Fruit fly (Drosophila melanogaster) whole organism, embryonic: ENCODE data around the gene CG5188.

Experiments used
- Atf-2 ChIP-seq: fragments of 200-800 bp; sonication (Bioruptor generic); optimal IDR thresholded peaks from 2 replicates; lab custom pipeline; 2016; ENCODE audit warnings: missing biosample characterization, missing genetic modification characterization
- C15 ChIP-seq: fragments of 200-800 bp; sonication (Bioruptor generic); IDR thresholded peaks from 3 replicates; pipeline ENCODE4 v1.3.6; 2022; ENCODE audit warnings: missing biosample characterization, missing genetic modification characterization
- CG16779 ChIP-seq: fragments of 200-800 bp; sonication (Bioruptor generic); IDR thresholded peaks from 2 replicates; pipeline ENCODE4 v1.3.6; 2022; ENCODE audit warnings: missing biosample characterization, missing genetic modification characterization
- CG18262 ChIP-seq: fragments of 200-800 bp; optimal IDR thresholded peaks from 3 replicates; lab custom pipeline; 2019; ENCODE audit warnings: missing biosample characterization, mild to moderate bottlenecking, missing genetic modification characterization, moderate library complexity
- CG18619 ChIP-seq: fragments of 200-800 bp; sonication (Bioruptor generic); optimal IDR thresholded peaks from 3 replicates; lab custom pipeline; 2017; ENCODE audit warnings: missing biosample characterization, mild to moderate bottlenecking, missing genetic modification characterization
- CG2712 ChIP-seq: fragments of 200-800 bp; optimal IDR thresholded peaks from 3 replicates; lab custom pipeline; 2019; ENCODE audit warnings: missing biosample characterization, mild to moderate bottlenecking, missing genetic modification characterization, moderate library complexity
- CG32772 ChIP-seq: fragments of 200-800 bp; sonication (Bioruptor generic); IDR thresholded peaks from 2 replicates; pipeline ENCODE4 v1.3.6; 2022; ENCODE audit warnings: missing biosample characterization, missing genetic modification characterization
- CG33557 ChIP-seq: fragments of 200-800 bp; sonication (Bioruptor generic); optimal IDR thresholded peaks from 2 replicates; lab custom pipeline; 2019; ENCODE audit warnings: missing biosample characterization, mild to moderate bottlenecking, missing genetic modification characterization, moderate library complexity
- CG7556 ChIP-seq: fragments of 200-800 bp; sonication (Bioruptor generic); optimal IDR thresholded peaks from 2 replicates; lab custom pipeline; 2017; ENCODE audit warnings: missing biosample characterization, mild to moderate bottlenecking, missing genetic modification characterization
- CG7987 ChIP-seq: fragments of 200-800 bp; sonication (Bioruptor generic); optimal IDR thresholded peaks from 2 replicates; lab custom pipeline; 2018; ENCODE audit warnings: missing biosample characterization, mild to moderate bottlenecking, missing genetic modification characterization, moderate library complexity
- CG8388 ChIP-seq: fragments of 200-800 bp; sonication (Bioruptor generic); optimal IDR thresholded peaks from 2 replicates; lab custom pipeline; 2019; ENCODE audit warnings: missing biosample characterization, mild to moderate bottlenecking, missing genetic modification characterization, moderate library complexity
- Chrac-16 ChIP-seq: fragments of 200-800 bp; sonication (Bioruptor generic); optimal IDR thresholded peaks from 3 replicates; lab custom pipeline; 2016; ENCODE audit warnings: missing biosample characterization, missing genetic modification characterization
- D ChIP-seq, 2 experiments: fragments of 200-800 bp in 1 of 2; fragments of >200 bp in 1 of 2; sonication (Bioruptor generic) in 1 of 2; optimal IDR thresholded peaks; 2 replicates in 1 of 2; 3 replicates in 1 of 2; lab custom pipeline; 2017; ENCODE audit warnings: mild to moderate bottlenecking in 1 of 2, missing biosample characterization in 1 of 2, missing genetic modification characterization in 1 of 2, missing genetic modification reagents in 1 of 2
- Dek ChIP-seq: fragments of 200-800 bp; sonication (Bioruptor generic); optimal IDR thresholded peaks from 3 replicates; lab custom pipeline; 2019; ENCODE audit warnings: missing biosample characterization, mild to moderate bottlenecking, missing genetic modification characterization, moderate library complexity
- Elba2 ChIP-seq: fragments of 200-800 bp; sonication (Bioruptor generic); optimal IDR thresholded peaks from 3 replicates; lab custom pipeline; 2016; ENCODE audit warnings: missing biosample characterization, missing genetic modification characterization
- HmgZ ChIP-seq: fragments of 200-800 bp; sonication (Bioruptor generic); optimal IDR thresholded peaks from 2 replicates; lab custom pipeline; 2018; ENCODE audit warnings: missing biosample characterization, mild to moderate bottlenecking, missing genetic modification characterization
- Hr51 ChIP-seq, 2 experiments: fragments of 200-800 bp; sonication (Bioruptor generic); optimal IDR thresholded peaks; 2 replicates in 1 of 2; 3 replicates in 1 of 2; lab custom pipeline; 2016 to 2018; ENCODE audit warnings: missing biosample characterization in 2 of 2, missing genetic modification characterization in 2 of 2, mild to moderate bottlenecking in 1 of 2, moderate library complexity in 1 of 2
- Lpt ChIP-seq: fragments of >200 bp; optimal IDR thresholded peaks from 2 replicates; lab custom pipeline; 2018; ENCODE audit warnings: missing biosample characterization, missing genetic modification characterization
- Nf-YC ChIP-seq: fragments of 200-800 bp; optimal IDR thresholded peaks from 3 replicates; lab custom pipeline; 2019; ENCODE audit warnings: missing biosample characterization, mild to moderate bottlenecking, missing genetic modification characterization, moderate library complexity
- NfI ChIP-seq: fragments of 200-800 bp; sonication (Bioruptor generic); optimal IDR thresholded peaks from 3 replicates; lab custom pipeline; 2018; ENCODE audit warnings: missing biosample characterization, mild to moderate bottlenecking, missing genetic modification characterization, moderate library complexity
- Rx ChIP-seq: fragments of 200-800 bp; sonication (Bioruptor generic); IDR thresholded peaks from 2 replicates; pipeline ENCODE4 v1.3.6; 2022; ENCODE audit warnings: missing biosample characterization, missing genetic modification characterization
- Sox100B ChIP-seq: fragments of 200-800 bp; sonication (Bioruptor generic); optimal IDR thresholded peaks from 3 replicates; lab custom pipeline; 2018; ENCODE audit warnings: missing biosample characterization, mild to moderate bottlenecking, missing genetic modification characterization
- Spps ChIP-seq: fragments of 200-800 bp; sonication (Bioruptor generic); optimal IDR thresholded peaks from 2 replicates; lab custom pipeline; 2018; ENCODE audit warnings: missing biosample characterization, mild to moderate bottlenecking, missing genetic modification characterization
- TFAM ChIP-seq: fragments of 200-800 bp; sonication (Bioruptor generic); optimal IDR thresholded peaks from 2 replicates; lab custom pipeline; 2017; ENCODE audit warnings: missing biosample characterization, missing genetic modification characterization, inconsistent platforms
- YL-1 ChIP-seq: fragments of 200-800 bp; sonication (Bioruptor generic); optimal IDR thresholded peaks from 3 replicates; lab custom pipeline; 2017; ENCODE audit warnings: missing biosample characterization, mild to moderate bottlenecking, missing genetic modification characterization
- chif ChIP-seq, 2 experiments: fragments of 200-800 bp; sonication (Bioruptor generic); optimal IDR thresholded peaks; 3 replicates each; lab custom pipeline; 2016; ENCODE audit warnings: missing biosample characterization in 2 of 2, missing genetic modification characterization in 2 of 2
- corto ChIP-seq: fragments of 200-800 bp; sonication (Bioruptor generic); optimal IDR thresholded peaks from 2 replicates; lab custom pipeline; 2016; ENCODE audit warnings: missing biosample characterization, mild to moderate bottlenecking, missing genetic modification characterization, moderate library complexity
- disco-r ChIP-seq: fragments of 200-800 bp; sonication (Bioruptor generic); optimal IDR thresholded peaks from 2 replicates; lab custom pipeline; 2016; ENCODE audit warnings: missing biosample characterization, missing genetic modification characterization
- dmrt99B ChIP-seq: fragments of 200-800 bp; sonication (Bioruptor generic); optimal IDR thresholded peaks from 2 replicates; lab custom pipeline; 2018; ENCODE audit warnings: missing biosample characterization, mild to moderate bottlenecking, missing genetic modification characterization, moderate library complexity
- ems ChIP-seq: fragments of 200-800 bp; sonication (Bioruptor generic); optimal IDR thresholded peaks from 3 replicates; lab custom pipeline; 2016; ENCODE audit warnings: missing biosample characterization, missing genetic modification characterization
- ewg ChIP-seq: fragments of 200-800 bp; sonication (Bioruptor generic); optimal IDR thresholded peaks from 3 replicates; lab custom pipeline; 2017; ENCODE audit warnings: mild to moderate bottlenecking, missing biosample characterization, missing genetic modification reagents, missing genetic modification characterization
- gem ChIP-seq: fragments of 200-800 bp; sonication (Bioruptor generic); optimal IDR thresholded peaks from 2 replicates; lab custom pipeline; 2019; ENCODE audit warnings: missing biosample characterization, mild to moderate bottlenecking, missing genetic modification characterization, moderate library complexity
- grn ChIP-seq: fragments of 200-800 bp; sonication (Bioruptor generic); optimal IDR thresholded peaks from 3 replicates; lab custom pipeline; 2017; ENCODE audit warnings: missing biosample characterization, missing genetic modification characterization
- gro ChIP-seq: fragments of 200-800 bp; sonication (Bioruptor generic); optimal IDR thresholded peaks from 2 replicates; lab custom pipeline; 2016; ENCODE audit warnings: missing biosample characterization, missing genetic modification characterization
- gsb-n ChIP-seq: fragments of 200-800 bp; sonication (Bioruptor generic); optimal IDR thresholded peaks from 3 replicates; lab custom pipeline; 2018; ENCODE audit warnings: missing biosample characterization, mild to moderate bottlenecking, missing genetic modification characterization
- hbn ChIP-seq: fragments of 200-800 bp; sonication (Bioruptor generic); IDR thresholded peaks from 2 replicates; pipeline ENCODE4 v1.3.6; 2022; ENCODE audit warnings: missing biosample characterization, missing genetic modification characterization; ENCODE audit not compliant: partially characterized antibody
- hkb ChIP-seq, 2 experiments: fragments of 200-800 bp in 1 of 2; fragments of >200 bp in 1 of 2; sonication (Bioruptor generic) in 1 of 2; IDR thresholded peaks in 1 of 2; optimal IDR thresholded peaks in 1 of 2; 2 replicates each; pipeline versions ENCODE4 v1.3.6 to Lab custom; 2017 to 2022; ENCODE audit warnings: missing biosample characterization in 1 of 2, missing genetic modification characterization in 1 of 2
- jumu ChIP-seq: fragments of 200-800 bp; sonication (Bioruptor generic); optimal IDR thresholded peaks from 3 replicates; lab custom pipeline; 2016; ENCODE audit warnings: missing biosample characterization, missing genetic modification characterization
- klu ChIP-seq: fragments of 200-800 bp; sonication (Bioruptor generic); IDR thresholded peaks from 2 replicates; pipeline ENCODE4 v1.3.6; 2022; ENCODE audit warnings: missing biosample characterization, missing genetic modification characterization
- mirr ChIP-seq: fragments of 200-800 bp; sonication (Bioruptor generic); optimal IDR thresholded peaks from 3 replicates; lab custom pipeline; 2018; ENCODE audit warnings: missing biosample characterization, mild to moderate bottlenecking, missing genetic modification characterization
- nmo ChIP-seq: fragments of 200-800 bp; sonication (Bioruptor generic); optimal IDR thresholded peaks from 2 replicates; lab custom pipeline; 2018; ENCODE audit warnings: missing biosample characterization, mild to moderate bottlenecking, missing genetic modification characterization, moderate library complexity
- nom ChIP-seq: fragments of 200-800 bp; sonication (Bioruptor generic); optimal IDR thresholded peaks from 2 replicates; lab custom pipeline; 2017; ENCODE audit warnings: missing biosample characterization, missing genetic modification characterization, mild to moderate bottlenecking, moderate library complexity, missing genetic modification reagents
- odd ChIP-seq: fragments of 200-800 bp; sonication (Bioruptor generic); optimal IDR thresholded peaks from 2 replicates; lab custom pipeline; 2017; ENCODE audit warnings: missing biosample characterization, mild to moderate bottlenecking, missing genetic modification characterization
- phol ChIP-seq: fragments of 200-800 bp; sonication (Bioruptor generic); optimal IDR thresholded peaks from 3 replicates; lab custom pipeline; 2018; ENCODE audit warnings: missing biosample characterization, mild to moderate bottlenecking, missing genetic modification characterization, moderate library complexity
- pum ChIP-seq: fragments of 200-800 bp; sonication (Bioruptor generic); optimal IDR thresholded peaks from 2 replicates; lab custom pipeline; 2016; ENCODE audit warnings: missing biosample characterization, missing genetic modification characterization
- rib ChIP-seq: fragments of 200-800 bp; sonication (Bioruptor generic); IDR thresholded peaks from 2 replicates; pipeline ENCODE4 v1.3.6; 2022; ENCODE audit warnings: missing biosample characterization, missing genetic modification characterization
- sens ChIP-seq: fragments of 200-800 bp; sonication (Bioruptor generic); peaks from one replicate; lab custom pipeline; 2016; ENCODE audit warnings: missing biosample characterization, missing genetic modification characterization
- tll ChIP-seq, 2 experiments: fragments of 200-800 bp in 1 of 2; fragments of >200 bp in 1 of 2; sonication (Bioruptor generic) in 1 of 2; optimal IDR thresholded peaks; 2 replicates each; lab custom pipeline; 2017 to 2019; ENCODE audit warnings: missing biosample characterization in 2 of 2, missing genetic modification characterization in 2 of 2, mild to moderate bottlenecking in 1 of 2, moderate library complexity in 1 of 2

Gene CG5188

dm6 chr2L:10396488-10396824 is 32.2 kb upstream of the CG5188 start, which contains the start of gene Cnot4 (continued):
- TF ChIP-seq gem (tag; lab: Kevin White, UChicago) (peak; percentile 24), D (optimal IDR thresholded peaks at IDR 0.05; lab: Kevin White, UChicago) (no peak), D (GFP tag; optimal IDR thresholded peaks at IDR 0.05; lab: Kevin White, UChicago) (no peak), dmrt99B (no peak), phol (peak; percentile 23), TFAM (GFP tag; lab: Kevin White, UChicago) (no peak), hkb (optimal IDR thresholded peaks at IDR 0.05; lab: Kevin White, UChicago) (no peak), hkb (GFP tag; IDR thresholded peaks at IDR 0.05; lab: Robert Waterston, UW) (no peak), Atf-2 (GFP tag; lab: Kevin White, UChicago) (no peak), CG18262 (peak; percentile 30), Rx (GFP tag; lab: Robert Waterston, UW) (no peak), nmo (GFP tag; lab: Kevin White, UChicago) (peak; percentile 62)

dm6 chr2L:10396877-10397587 is 31.6 kb upstream of the CG5188 start:
- no peak for TF ChIP-seq Lpt (GFP tag; lab: Kevin White, UChicago)
- peak; percentile 17 for TF ChIP-seq YL-1 (GFP tag; lab: Kevin White, UChicago)
- TF ChIP-seq jumu (GFP tag; lab: Kevin White, UChicago), result no peak
- peak; percentile 9 for TF ChIP-seq corto
- TF ChIP-seq CG2712 (tag; lab: Kevin White, UChicago), result no peak
- peak; percentile 61 for TF ChIP-seq CG7987 (GFP tag; lab: Kevin White, UChicago)
- no peak for TF ChIP-seq NfI (GFP tag; lab: Kevin White, UChicago)
- TF ChIP-seq CG16779 (GFP tag; lab: Robert Waterston, UW), result no peak
- TF ChIP-seq grn (GFP tag; lab: Kevin White, UChicago), result no peak
- TF ChIP-seq C15 (GFP tag; lab: Robert Waterston, UW), result no peak
- no peak for TF ChIP-seq ems (GFP tag; lab: Kevin White, UChicago)
- TF ChIP-seq gro (GFP tag; lab: Kevin White, UChicago), result peak; percentile 0
- TF ChIP-seq hbn (GFP tag; lab: Robert Waterston, UW), result no peak
- peak; percentile 13 for TF ChIP-seq mirr (GFP tag; lab: Kevin White, UChicago)
- no peak for TF ChIP-seq CG8388 (GFP tag; lab: Kevin White, UChicago)
- TF ChIP-seq ewg (GFP tag; lab: Kevin White, UChicago), result no peak
- no peak for TF ChIP-seq gsb-n (tag; lab: Kevin White, UChicago)
- TF ChIP-seq Dek (tag; lab: Kevin White, UChicago), result no peak
- TF ChIP-seq HmgZ (tag; lab: Kevin White, UChicago), result no peak
- no peak for TF ChIP-seq klu (GFP tag; lab: Robert Waterston, UW)
- TF ChIP-seq Spps (tag; lab: Kevin White, UChicago), result no peak
- TF ChIP-seq chif (GFP tag; optimal IDR thresholded peaks at IDR 0.05; lab: Kevin White, UChicago), result no peak
- TF ChIP-seq Chrac-16 (GFP tag; lab: Kevin White, UChicago), result no peak
- peak; percentile 36 for TF ChIP-seq nom (GFP tag; lab: Kevin White, UChicago)
- TF ChIP-seq Hr51 (GFP tag; optimal IDR thresholded peaks at IDR 0.05; lab: Kevin White, UChicago), result no peak
- no peak for TF ChIP-seq Elba2
- TF ChIP-seq Sox100B (GFP tag; lab: Kevin White, UChicago), result peak; percentile 6
- no peak for TF ChIP-seq CG33557 (GFP tag; lab: Kevin White, UChicago)
- peak in 1 of 2 experiments; percentile 30 for TF ChIP-seq tll (GFP tag; optimal IDR thresholded peaks at IDR 0.05; lab: Kevin White, UChicago)
- no peak for TF ChIP-seq pum (GFP tag; lab: Kevin White, UChicago)
- TF ChIP-seq CG32772 (GFP tag; lab: Robert Waterston, UW), result no peak
- TF ChIP-seq Nf-YC, result no peak
- no peak for TF ChIP-seq CG7556 (GFP tag; lab: Kevin White, UChicago)
- TF ChIP-seq rib (GFP tag; lab: Robert Waterston, UW), result no peak
- TF ChIP-seq disco-r (GFP tag; lab: Kevin White, UChicago), result no peak
- no peak for TF ChIP-seq CG18619
- peak; percentile 80 for TF ChIP-seq sens (GFP tag; lab: Kevin White, UChicago)
- peak; percentile 56 for TF ChIP-seq odd (GFP tag; lab: Kevin White, UChicago)
